Fruit fly (Drosophila melanogaster): ENCODE results near the gene Usp14.

Gene Usp14

dm6 chr2L:10334854-10335277 lies 20.7 kb upstream of the Usp14 start (continued):
- TF ChIP-seq CG8319 (GFP tag; optimal IDR thresholded peaks at IDR 0.05) (no peak), OdsH (GFP tag; optimal IDR thresholded peaks at IDR 0.05) (no peak), Sox102F (GFP tag; optimal IDR thresholded peaks at IDR 0.05) (no peak), CG34406 (GFP tag; optimal IDR thresholded peaks at IDR 0.05) (no peak), Hr39 (GFP tag; optimal IDR thresholded peaks at IDR 0.05) (no peak), CG7368 (GFP tag; optimal IDR thresholded peaks at IDR 0.05) (no peak), pdm3 (GFP tag; optimal IDR thresholded peaks at IDR 0.05) (peak; percentile 14), Ets96B (tag; optimal IDR thresholded peaks at IDR 0.05) (peak; percentile 9), CG8632 (GFP tag; optimal IDR thresholded peaks at IDR 0.05) (no peak), Hr4 (GFP tag; optimal IDR thresholded peaks at IDR 0.05) (peak; percentile 24), cyc (GFP tag; optimal IDR thresholded peaks at IDR 0.05) (no peak), topi (GFP tag; optimal IDR thresholded peaks at IDR 0.05) (peak; percentile 17), Met (GFP tag; optimal IDR thresholded peaks at IDR 0.05) (peak; percentile 38), CG3919 (GFP tag; optimal IDR thresholded peaks at IDR 0.05) (no peak), acj6 (GFP tag; optimal IDR thresholded peaks at IDR 0.05) (peak; percentile 27), CG10669 (GFP tag; optimal IDR thresholded peaks at IDR 0.05) (peak; percentile 33), CG31627 (GFP tag; optimal IDR thresholded peaks at IDR 0.05) (no peak), CG1621 (tag; optimal IDR thresholded peaks at IDR 0.05) (peak; percentile 34), CG11294 (GFP tag; IDR thresholded peaks at IDR 0.05) (no peak), Eip93F (GFP tag; optimal IDR thresholded peaks at IDR 0.05) (peak; percentile 23)

- peak; percentile 60 for TF ChIP-seq svp (GFP tag)
- no peak for TF ChIP-seq Hr39 (GFP tag; optimal IDR thresholded peaks at IDR 0.05)
- TF ChIP-seq Smox (GFP tag; optimal IDR thresholded peaks at IDR 0.05) = no peak
- no peak for TF ChIP-seq CG3919 (GFP tag; optimal IDR thresholded peaks at IDR 0.05)
These were observed 20.0 kb upstream of the Usp14 start for dm6 chr2L:10334213-10334612.

- TF ChIP-seq vri (GFP tag; optimal IDR thresholded peaks at IDR 0.05) = peak; percentile 16
- TF ChIP-seq Eip78C (GFP tag) = peak; percentile 41
- peak; percentile 28 for TF ChIP-seq dsx (GFP tag; optimal IDR thresholded peaks at IDR 0.05; ENCODE audit: poor library complexity, severe bottlenecking)
- no peak for TF ChIP-seq CG32006 (GFP tag; optimal IDR thresholded peaks at IDR 0.05)
- TF ChIP-seq Sox14 (GFP tag; optimal IDR thresholded peaks at IDR 0.05) = peak; percentile 20
- TF ChIP-seq CG3032 (tag; optimal IDR thresholded peaks at IDR 0.05) = peak; percentile 1
- TF ChIP-seq esn (GFP tag; optimal IDR thresholded peaks at IDR 0.05) = peak; percentile 21
- no peak for TF ChIP-seq fd85E (GFP tag; optimal IDR thresholded peaks at IDR 0.05)
These were observed 19.1 kb upstream of the Usp14 start, which contains the start of gene GATAd for dm6 chr2L:10333091-10333991. TSS of gene GATAd (plus strand) at chr2L:10333734.

- no peak for TF ChIP-seq CG11902 (GFP tag; optimal IDR thresholded peaks at IDR 0.05)
- no peak for TF ChIP-seq esn (GFP tag; optimal IDR thresholded peaks at IDR 0.05)
- TF ChIP-seq CG4318 (GFP tag; optimal IDR thresholded peaks at IDR 0.05) = no peak
- no peak for TF ChIP-seq Hr39 (GFP tag; optimal IDR thresholded peaks at IDR 0.05)
- peak; percentile 39 for TF ChIP-seq vri (GFP tag; optimal IDR thresholded peaks at IDR 0.05)
- no peak for TF ChIP-seq Sox102F (GFP tag; optimal IDR thresholded peaks at IDR 0.05)
- no peak for TF ChIP-seq CG16779 (tag; optimal IDR thresholded peaks at IDR 0.05)
- TF ChIP-seq Lpt (GFP tag; optimal IDR thresholded peaks at IDR 0.05) = no peak
- peak; percentile 12 for TF ChIP-seq CG3032 (tag; optimal IDR thresholded peaks at IDR 0.05)
- no peak for TF ChIP-seq Hr4 (GFP tag; optimal IDR thresholded peaks at IDR 0.05)
- no peak for TF ChIP-seq salr (GFP tag; optimal IDR thresholded peaks at IDR 0.05)
- no peak for TF ChIP-seq achi (GFP tag; optimal IDR thresholded peaks at IDR 0.05)
- TF ChIP-seq Blimp-1 (GFP tag; optimal IDR thresholded peaks at IDR 0.05) = no peak
- TF ChIP-seq CG3919 (GFP tag; optimal IDR thresholded peaks at IDR 0.05) = no peak
- no peak for TF ChIP-seq CG1621 (tag; optimal IDR thresholded peaks at IDR 0.05)
- peak; percentile 86 for TF ChIP-seq dsx (GFP tag; optimal IDR thresholded peaks at IDR 0.05; ENCODE audit: poor library complexity, severe bottlenecking)
- TF ChIP-seq CG32006 (GFP tag; optimal IDR thresholded peaks at IDR 0.05) = no peak
These were observed 17.1 kb upstream of the Usp14 start, which contains the start of the genes Schip1 and Cox10 for dm6 chr2L:10331066-10331847. TSS of gene Schip1 (minus strand) at chr2L:10331116. TSS of gene Cox10 (plus strand) at chr2L:10331471.

Data from whole organism, prepupa.